Worm (Caenorhabditis elegans): Measurements from ENCODE around the gene K11G9.5.

DNA sequence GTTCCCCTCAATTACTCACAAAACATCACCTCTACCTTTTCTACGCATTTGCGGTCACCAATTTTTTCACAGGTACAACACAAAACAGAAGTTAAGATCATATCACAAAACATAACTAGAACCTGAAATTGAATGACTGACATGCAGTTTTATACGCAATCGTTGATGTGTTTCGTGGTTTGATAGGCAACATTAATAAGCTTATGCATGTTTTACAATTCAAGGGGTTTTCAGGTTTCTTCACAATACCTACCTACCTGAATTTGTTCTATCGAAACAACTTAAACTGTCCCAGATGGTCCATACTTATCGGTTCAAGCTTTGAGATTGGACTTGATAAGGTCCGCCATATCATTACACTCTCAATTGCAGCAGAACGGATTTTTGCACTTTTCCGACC, 37.8 kb downstream of the K11G9.5 start:
- no peak for TF ChIP-seq nhr-77 (tag; optimal IDR thresholded peaks at IDR 0.05)
- no peak for TF ChIP-seq fos-1 (tag; optimal IDR thresholded peaks at IDR 0.05)
- TF ChIP-seq lin-15B (tag; optimal IDR thresholded peaks at IDR 0.05): no peak
- no peak for TF ChIP-seq mab-9 (GFP tag; IDR thresholded peaks at IDR 0.05)
- TF ChIP-seq nhr-237 (tag; optimal IDR thresholded peaks at IDR 0.05): no peak
- no peak for TF ChIP-seq lir-3 (tag; optimal IDR thresholded peaks at IDR 0.05; ENCODE audit: poor library complexity)
- no peak for TF ChIP-seq mef-2 (tag; optimal IDR thresholded peaks at IDR 0.05)
- TF ChIP-seq lin-39 (tag; optimal IDR thresholded peaks at IDR 0.05): no peak
- TF ChIP-seq dsc-1 (tag; optimal IDR thresholded peaks at IDR 0.05): no peak
